Fruit fly (Drosophila melanogaster) whole organism, embryonic: Measurements from ENCODE around the gene CG4880.

Experiments used
- ATbp ChIP-seq: fragments of 200-800 bp; sonication (Bioruptor generic); optimal IDR thresholded peaks from 2 replicates; lab custom pipeline; 2017; ENCODE audit warnings: missing biosample characterization, mild to moderate bottlenecking, missing genetic modification characterization, missing genetic modification reagents
- B-H1 ChIP-seq: fragments of 200-800 bp; sonication (Bioruptor generic); IDR thresholded peaks from 3 replicates; pipeline ENCODE4 v1.3.6; 2022; ENCODE audit warnings: missing biosample characterization, missing genetic modification characterization
- B-H2 ChIP-seq: fragments of 200-800 bp; sonication (Bioruptor generic); optimal IDR thresholded peaks from 2 replicates; lab custom pipeline; 2018; ENCODE audit warnings: missing biosample characterization, mild to moderate bottlenecking, missing genetic modification characterization
- CG10543 ChIP-seq: fragments of 200-800 bp; sonication (Bioruptor generic); optimal IDR thresholded peaks from 3 replicates; lab custom pipeline; 2017; ENCODE audit warnings: missing biosample characterization, mild to moderate bottlenecking, missing genetic modification characterization, moderate library complexity
- CG13123 ChIP-seq: fragments of 200-800 bp; sonication (Bioruptor generic); optimal IDR thresholded peaks from 2 replicates; lab custom pipeline; 2016; ENCODE audit warnings: missing biosample characterization, missing genetic modification characterization
- CG14667 ChIP-seq: fragments of 200-800 bp; sonication (Bioruptor generic); IDR thresholded peaks from 2 replicates; pipeline ENCODE4 v1.3.6; 2022; ENCODE audit warnings: missing biosample characterization, missing genetic modification characterization
- CG15601 ChIP-seq: fragments of 200-800 bp; sonication (Bioruptor generic); optimal IDR thresholded peaks from 3 replicates; lab custom pipeline; 2019; ENCODE audit warnings: missing biosample characterization, mild to moderate bottlenecking, missing genetic modification characterization, moderate library complexity
- CG17568 ChIP-seq: fragments of 200-800 bp; sonication (Bioruptor generic); optimal IDR thresholded peaks from 2 replicates; lab custom pipeline; 2018; ENCODE audit warnings: missing biosample characterization, mild to moderate bottlenecking, missing genetic modification characterization, moderate library complexity
- CG2129 ChIP-seq: fragments of 200-800 bp; sonication (Bioruptor generic); IDR thresholded peaks from 2 replicates; pipeline ENCODE4 v1.3.6; 2022; ENCODE audit warnings: missing biosample characterization, missing genetic modification characterization; ENCODE audit not compliant: partially characterized antibody
- CG2202 ChIP-seq: fragments of 200-800 bp; sonication (Bioruptor generic); optimal IDR thresholded peaks from 2 replicates; lab custom pipeline; 2018; ENCODE audit warnings: missing biosample characterization, mild to moderate bottlenecking, missing genetic modification characterization
- CG34422 ChIP-seq: fragments of 200-800 bp; sonication (Bioruptor generic); IDR thresholded peaks from 3 replicates; pipeline ENCODE4 v1.3.6; 2022; ENCODE audit warnings: missing biosample characterization, missing genetic modification characterization
- CG7963 ChIP-seq: fragments of 200-800 bp; sonication (Bioruptor generic); IDR thresholded peaks from 3 replicates; pipeline ENCODE4 v1.3.6; 2022; ENCODE audit warnings: missing biosample characterization, missing genetic modification characterization; ENCODE audit not compliant: partially characterized antibody
- CG8388 ChIP-seq: fragments of 200-800 bp; sonication (Bioruptor generic); optimal IDR thresholded peaks from 2 replicates; lab custom pipeline; 2019; ENCODE audit warnings: missing biosample characterization, mild to moderate bottlenecking, missing genetic modification characterization, moderate library complexity
- CkIIα-i1 ChIP-seq: fragments of 200-800 bp; sonication (Bioruptor generic); IDR thresholded peaks from 2 replicates; pipeline ENCODE4 v1.3.6; 2022; ENCODE audit warnings: missing biosample characterization, missing genetic modification characterization
- Deaf1 ChIP-seq: fragments of 200-800 bp; optimal IDR thresholded peaks from 3 replicates; lab custom pipeline; 2019; ENCODE audit warnings: missing biosample characterization, mild to moderate bottlenecking, missing genetic modification characterization, moderate library complexity
- Ets97D ChIP-seq: fragments of 200-800 bp; sonication (Bioruptor generic); optimal IDR thresholded peaks from 3 replicates; lab custom pipeline; 2016; ENCODE audit warnings: missing biosample characterization, missing genetic modification characterization
- Fer1 ChIP-seq: fragments of 200-800 bp; sonication (Bioruptor generic); optimal IDR thresholded peaks from 2 replicates; lab custom pipeline; 2017; ENCODE audit warnings: missing biosample characterization, mild to moderate bottlenecking, missing genetic modification characterization
- Gug ChIP-seq: fragments of 200-800 bp; sonication (Bioruptor generic); IDR thresholded peaks from 4 replicates; pipeline ENCODE4 v1.3.6; 2022; ENCODE audit warnings: missing biosample characterization, missing genetic modification characterization
- HHEX ChIP-seq: fragments of 200-800 bp; sonication (Bioruptor generic); optimal IDR thresholded peaks from 3 replicates; lab custom pipeline; 2017; ENCODE audit warnings: missing biosample characterization, mild to moderate bottlenecking, missing genetic modification characterization, missing genetic modification reagents
- HLH3B ChIP-seq: fragments of 200-800 bp; sonication (Bioruptor generic); IDR thresholded peaks from 2 replicates; pipeline ENCODE4 v1.3.6; 2022; ENCODE audit warnings: missing biosample characterization, missing genetic modification characterization
- HmgZ ChIP-seq: fragments of 200-800 bp; sonication (Bioruptor generic); optimal IDR thresholded peaks from 2 replicates; lab custom pipeline; 2018; ENCODE audit warnings: missing biosample characterization, mild to moderate bottlenecking, missing genetic modification characterization
- Hr51 ChIP-seq, 2 experiments: fragments of 200-800 bp; sonication (Bioruptor generic); optimal IDR thresholded peaks; 2 replicates in 1 of 2; 3 replicates in 1 of 2; lab custom pipeline; 2016 to 2018; ENCODE audit warnings: missing biosample characterization in 2 of 2, missing genetic modification characterization in 2 of 2, mild to moderate bottlenecking in 1 of 2, moderate library complexity in 1 of 2
- Mad ChIP-seq: fragments of 200-800 bp; sonication (Bioruptor generic); optimal IDR thresholded peaks from 2 replicates; lab custom pipeline; 2016; ENCODE audit warnings: missing biosample characterization, missing genetic modification characterization
- NC2β ChIP-seq: fragments of 200-800 bp; sonication (Bioruptor generic); optimal IDR thresholded peaks from 2 replicates; lab custom pipeline; 2016; ENCODE audit warnings: missing biosample characterization, missing genetic modification characterization
- Neu2 ChIP-seq: fragments of 200-800 bp; sonication (Bioruptor generic); optimal IDR thresholded peaks from 3 replicates; lab custom pipeline; 2016; ENCODE audit warnings: missing biosample characterization, missing genetic modification characterization, borderline replicate concordance
- Optix ChIP-seq: fragments of 200-800 bp; sonication (Bioruptor generic); IDR thresholded peaks from 3 replicates; pipeline ENCODE4 v1.3.6; 2022; ENCODE audit warnings: missing biosample characterization, missing genetic modification characterization
- Rx ChIP-seq: fragments of 200-800 bp; sonication (Bioruptor generic); IDR thresholded peaks from 2 replicates; pipeline ENCODE4 v1.3.6; 2022; ENCODE audit warnings: missing biosample characterization, missing genetic modification characterization
- chif ChIP-seq, 2 experiments: fragments of 200-800 bp; sonication (Bioruptor generic); optimal IDR thresholded peaks; 3 replicates each; lab custom pipeline; 2016; ENCODE audit warnings: missing biosample characterization in 2 of 2, missing genetic modification characterization in 2 of 2
- chm ChIP-seq: fragments of 200-800 bp; sonication (Bioruptor generic); IDR thresholded peaks from 2 replicates; pipeline ENCODE4 v1.3.6; 2022; ENCODE audit warnings: missing biosample characterization, missing genetic modification characterization
- dpn ChIP-seq, 2 experiments: fragments of 200-800 bp; sonication (Bioruptor generic); optimal IDR thresholded peaks; 3 replicates each; lab custom pipeline; 2016; ENCODE audit warnings: missing biosample characterization in 2 of 2, missing genetic modification characterization in 2 of 2
- exex ChIP-seq: fragments of 200-800 bp; sonication (Bioruptor generic); optimal IDR thresholded peaks from 4 replicates; lab custom pipeline; 2018; ENCODE audit warnings: missing biosample characterization, mild to moderate bottlenecking, missing genetic modification characterization, moderate library complexity
- gce ChIP-seq: fragments of 200-800 bp; sonication (Bioruptor generic); IDR thresholded peaks from 3 replicates; pipeline ENCODE4 v1.3.6; 2022; ENCODE audit warnings: missing biosample characterization, missing genetic modification characterization
- gfzf ChIP-seq: fragments of 200-800 bp; sonication (Bioruptor generic); optimal IDR thresholded peaks from 2 replicates; lab custom pipeline; 2016; ENCODE audit warnings: missing biosample characterization, mild to moderate bottlenecking, missing genetic modification characterization, moderate library complexity
- grau ChIP-seq: fragments of 200-800 bp; optimal IDR thresholded peaks from 3 replicates; lab custom pipeline; 2019; ENCODE audit warnings: missing biosample characterization, mild to moderate bottlenecking, missing genetic modification characterization, moderate library complexity
- gro ChIP-seq: fragments of 200-800 bp; sonication (Bioruptor generic); optimal IDR thresholded peaks from 2 replicates; lab custom pipeline; 2016; ENCODE audit warnings: missing biosample characterization, missing genetic modification characterization
- h ChIP-seq: fragments of >200 bp; optimal IDR thresholded peaks from 2 replicates; lab custom pipeline; 2017
- hbn ChIP-seq: fragments of 200-800 bp; sonication (Bioruptor generic); IDR thresholded peaks from 2 replicates; pipeline ENCODE4 v1.3.6; 2022; ENCODE audit warnings: missing biosample characterization, missing genetic modification characterization; ENCODE audit not compliant: partially characterized antibody
- mld ChIP-seq: fragments of 200-800 bp; sonication (Bioruptor generic); IDR thresholded peaks from 3 replicates; pipeline ENCODE4 v1.3.6; 2022; ENCODE audit warnings: missing biosample characterization, missing genetic modification characterization; ENCODE audit not compliant: partially characterized antibody
- oc ChIP-seq: fragments of 200-800 bp; sonication (Bioruptor generic); optimal IDR thresholded peaks from 2 replicates; lab custom pipeline; 2018; ENCODE audit warnings: missing biosample characterization, mild to moderate bottlenecking, missing genetic modification characterization, moderate library complexity
- odd ChIP-seq: fragments of 200-800 bp; sonication (Bioruptor generic); optimal IDR thresholded peaks from 2 replicates; lab custom pipeline; 2017; ENCODE audit warnings: missing biosample characterization, mild to moderate bottlenecking, missing genetic modification characterization
- otp ChIP-seq: fragments of 200-800 bp; sonication (Bioruptor generic); IDR thresholded peaks from 3 replicates; pipeline ENCODE4, ENCODE4 v1.3.6; 2022; ENCODE audit warnings: missing biosample characterization, missing genetic modification characterization
- peb ChIP-seq: fragments of 200-800 bp; sonication (Bioruptor generic); IDR thresholded peaks from 2 replicates; pipeline ENCODE4 v1.3.6; 2022; ENCODE audit warnings: missing biosample characterization, missing genetic modification characterization
- ranshi ChIP-seq: fragments of 200-800 bp; sonication (Bioruptor generic); IDR thresholded peaks from 2 replicates; pipeline ENCODE4 v1.3.6; 2022; ENCODE audit warnings: missing biosample characterization, missing genetic modification characterization
- sd ChIP-seq: fragments of 200-800 bp; sonication (Bioruptor generic); optimal IDR thresholded peaks from 3 replicates; lab custom pipeline; 2018; ENCODE audit warnings: missing biosample characterization, mild to moderate bottlenecking, missing genetic modification characterization, moderate library complexity
- sqz ChIP-seq: fragments of 200-800 bp; sonication (Bioruptor generic); optimal IDR thresholded peaks from 3 replicates; lab custom pipeline; 2018; ENCODE audit warnings: missing biosample characterization, mild to moderate bottlenecking, missing genetic modification characterization
- trem ChIP-seq: fragments of 200-800 bp; optimal IDR thresholded peaks from 3 replicates; lab custom pipeline; 2019; ENCODE audit warnings: missing biosample characterization, mild to moderate bottlenecking, missing genetic modification characterization, moderate library complexity
- ttk ChIP-seq: fragments of 200-800 bp; sonication (Bioruptor generic); IDR thresholded peaks from 2 replicates; pipeline ENCODE4 v2.1.2; 2022; ENCODE audit warnings: missing biosample characterization, missing genetic modification characterization
- z ChIP-seq: fragments of 200-800 bp; sonication (Bioruptor generic); IDR thresholded peaks from 3 replicates; pipeline ENCODE4 v1.3.6; 2022; ENCODE audit warnings: missing biosample characterization, missing genetic modification characterization
- zf30C ChIP-seq: fragments of 200-800 bp; sonication (Bioruptor generic); optimal IDR thresholded peaks from 3 replicates; lab custom pipeline; 2018; ENCODE audit warnings: missing biosample characterization, mild to moderate bottlenecking, missing genetic modification characterization

CG4880 gene

DNA sequence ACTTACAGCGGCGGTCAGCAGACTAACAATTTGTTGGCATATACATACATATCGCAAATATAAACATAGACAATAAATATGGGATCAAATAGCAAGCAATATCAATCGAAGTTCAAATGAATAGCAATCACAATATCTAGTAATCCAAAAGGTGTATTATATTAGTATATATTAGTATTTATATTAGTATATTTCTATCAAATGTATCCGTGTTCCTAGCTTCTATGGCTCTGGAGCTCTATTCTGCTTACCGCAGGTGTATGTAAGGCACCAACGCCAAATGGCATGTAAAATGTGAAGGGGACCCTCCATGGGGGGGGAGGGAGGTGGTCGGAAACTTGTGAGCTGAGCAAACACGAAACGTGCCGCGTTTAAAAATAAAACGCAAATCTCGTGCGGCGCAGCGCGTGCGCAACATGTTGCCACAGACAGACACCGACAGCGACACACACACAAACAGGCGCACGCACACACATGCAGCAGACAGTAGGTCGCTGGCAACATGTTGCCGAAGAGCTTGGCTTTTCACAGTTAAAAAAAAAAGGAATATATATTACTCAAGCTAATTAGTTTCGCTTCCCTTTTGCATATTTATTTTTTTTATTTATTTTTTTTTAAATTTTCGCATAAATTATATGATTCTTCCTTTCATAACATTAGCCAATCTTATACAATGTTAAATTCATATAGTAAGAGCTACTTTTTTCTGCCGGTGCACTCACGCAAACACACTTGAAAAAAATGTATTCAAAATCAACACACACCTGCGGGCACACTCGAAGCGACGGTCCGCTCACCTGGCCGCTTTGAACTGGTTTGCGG, 44.1 kb downstream of the CG4880 start (continued):
- TF ChIP-seq peb (GFP tag; lab: Robert Waterston, UW) (peak; percentile 55), CG2129 (GFP tag; lab: Robert Waterston, UW) (no peak), CG7963 (GFP tag; lab: Robert Waterston, UW) (no peak), hbn (GFP tag; lab: Robert Waterston, UW) (no peak), B-H2 (GFP tag; lab: Kevin White, UChicago) (peak; percentile 4), trem (tag; lab: Kevin White, UChicago) (peak; percentile 14), ATbp (GFP tag; lab: Kevin White, UChicago) (peak; percentile 48), sd (tag; lab: Kevin White, UChicago) (peak; percentile 33), CG14667 (GFP tag; lab: Robert Waterston, UW) (peak; percentile 55), CG17568 (GFP tag; lab: Kevin White, UChicago) (peak; percentile 34), chm (GFP tag; lab: Robert Waterston, UW) (0 out of 2 replicates have a peak, but pooled peaks have one; percentile 9), NC2β (GFP tag; lab: Kevin White, UChicago) (no peak), exex (tag; lab: Kevin White, UChicago) (no peak), zf30C (GFP tag; lab: Kevin White, UChicago) (peak; percentile 53), Fer1 (GFP tag; lab: Kevin White, UChicago) (peak; percentile 68), chif (GFP tag; optimal IDR thresholded peaks at IDR 0.05; lab: Kevin White, UChicago) (peak in 1 of 2 experiments; percentile 35), gce (GFP tag; lab: Robert Waterston, UW) (peak; percentile 63; the same call in 1 of the 3 replicates), CG34422 (GFP tag; lab: Robert Waterston, UW) (peak; percentile 41; the same call in 1 of the 3 replicates), h (lab: Kevin White, UChicago) (no peak), Gug (peak; percentile 17; the same call in 1 of the 4 replicates), CkIIα-i1 (no peak), Rx (GFP tag; lab: Robert Waterston, UW) (0 out of 2 replicates have a peak, but pooled peaks have one; percentile 30), z (GFP tag; lab: Robert Waterston, UW) (no peak), Ets97D (GFP tag; lab: Kevin White, UChicago) (peak; percentile 12), Deaf1 (tag; lab: Kevin White, UChicago) (peak; percentile 21), Mad (GFP tag; lab: Kevin White, UChicago) (no peak), sqz (peak; percentile 72), otp (GFP tag; lab: Robert Waterston, UW) (no peak), gfzf (GFP tag; lab: Kevin White, UChicago) (no peak), Optix (no peak), dpn (GFP tag; optimal IDR thresholded peaks at IDR 0.05; lab: Kevin White, UChicago) (peak; percentile 32 to 45), CG2202 (tag; lab: Kevin White, UChicago) (peak; percentile 3), oc (tag; lab: Kevin White, UChicago) (peak; percentile 73), Neu2 (GFP tag; lab: Kevin White, UChicago) (no peak), HHEX (GFP tag; lab: Kevin White, UChicago) (peak; percentile 68), ttk (peak; percentile 75), B-H1 (GFP tag; lab: Robert Waterston, UW) (peak; percentile 72), odd (GFP tag; lab: Kevin White, UChicago) (peak; percentile 39), mld (GFP tag; lab: Robert Waterston, UW) (no peak), CG8388 (GFP tag; lab: Kevin White, UChicago) (peak; percentile 45), CG15601 (tag; lab: Kevin White, UChicago) (peak; percentile 55), HmgZ (tag; lab: Kevin White, UChicago) (peak; percentile 39), gro (no peak), HLH3B (GFP tag; lab: Robert Waterston, UW) (peak; percentile 84), ranshi (GFP tag; lab: Robert Waterston, UW) (peak; percentile 84), grau (tag; lab: Kevin White, UChicago) (peak; percentile 60), Hr51 (GFP tag; optimal IDR thresholded peaks at IDR 0.05; lab: Kevin White, UChicago) (peak in 1 of 2 experiments; percentile 72), CG10543 (GFP tag; lab: Kevin White, UChicago) (peak; percentile 34), CG13123 (GFP tag; lab: Kevin White, UChicago) (no peak)
